Fruit fly (Drosophila melanogaster): ENCODE results near the gene SIFaR.
A peak's percentile ranks its signal among the peaks of the same experiment; 100 is the strongest.

SIFaR gene

DNA sequence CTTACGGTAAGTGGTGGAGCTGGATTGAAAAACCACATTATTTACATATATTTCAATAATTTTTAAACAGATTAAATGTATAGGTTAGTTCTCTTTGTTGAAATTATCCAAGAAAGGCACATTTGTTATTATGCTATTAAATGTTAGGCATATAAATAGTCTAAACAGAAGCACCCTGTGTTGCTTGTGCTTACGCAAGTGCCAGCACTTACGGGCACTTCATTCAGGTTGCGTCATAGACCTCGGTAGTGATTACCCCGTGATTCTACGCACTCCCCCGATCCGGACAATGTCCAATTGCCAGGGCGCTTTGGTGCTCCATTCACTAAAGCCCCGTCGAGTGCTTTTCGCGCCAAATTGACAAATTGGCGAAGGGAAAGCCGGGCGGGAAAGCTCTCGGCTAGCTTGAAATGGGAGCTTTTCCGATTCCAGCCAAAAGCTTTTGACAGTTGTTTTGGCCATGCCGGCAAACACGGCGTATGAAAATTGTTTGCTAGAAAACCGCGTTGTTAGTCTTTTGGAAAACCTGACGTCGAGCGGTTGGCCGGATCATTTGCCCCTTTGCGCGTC is 47.2 kb downstream of the SIFaR start, which contains the start of gene ETHR (continued):
- TF ChIP-seq fd59A (GFP tag; optimal IDR thresholded peaks at IDR 0.05), result no peak
- TF ChIP-seq esn (GFP tag; optimal IDR thresholded peaks at IDR 0.05), result no peak
- no peak for TF ChIP-seq CG3032 (tag; optimal IDR thresholded peaks at IDR 0.05)
- no peak for TF ChIP-seq Blimp-1 (GFP tag; optimal IDR thresholded peaks at IDR 0.05)
- no peak for TF ChIP-seq Sox15 (GFP tag; optimal IDR thresholded peaks at IDR 0.05)
- no peak for TF ChIP-seq dac (GFP tag; optimal IDR thresholded peaks at IDR 0.05)
- peak; percentile 2 for TF ChIP-seq CG8632 (GFP tag; optimal IDR thresholded peaks at IDR 0.05)
- TF ChIP-seq CG11762 (GFP tag; optimal IDR thresholded peaks at IDR 0.05; ENCODE audit: insufficient read depth), result no peak
- no peak for TF ChIP-seq CG11902 (GFP tag; optimal IDR thresholded peaks at IDR 0.05)
- no peak for TF ChIP-seq OdsH (GFP tag; optimal IDR thresholded peaks at IDR 0.05)
- TF ChIP-seq Sox14 (GFP tag; optimal IDR thresholded peaks at IDR 0.05), result no peak
- TF ChIP-seq Ets21C (GFP tag; optimal IDR thresholded peaks at IDR 0.05), result no peak
- no peak for TF ChIP-seq CG8319 (GFP tag; optimal IDR thresholded peaks at IDR 0.05)
- TF ChIP-seq Smox (GFP tag; optimal IDR thresholded peaks at IDR 0.05), result no peak
- no peak for TF ChIP-seq salr (GFP tag; optimal IDR thresholded peaks at IDR 0.05)
- TF ChIP-seq CG4318 (GFP tag; optimal IDR thresholded peaks at IDR 0.05), result no peak
- TF ChIP-seq CG6854 (GFP tag; optimal IDR thresholded peaks at IDR 0.05), result no peak

DNA sequence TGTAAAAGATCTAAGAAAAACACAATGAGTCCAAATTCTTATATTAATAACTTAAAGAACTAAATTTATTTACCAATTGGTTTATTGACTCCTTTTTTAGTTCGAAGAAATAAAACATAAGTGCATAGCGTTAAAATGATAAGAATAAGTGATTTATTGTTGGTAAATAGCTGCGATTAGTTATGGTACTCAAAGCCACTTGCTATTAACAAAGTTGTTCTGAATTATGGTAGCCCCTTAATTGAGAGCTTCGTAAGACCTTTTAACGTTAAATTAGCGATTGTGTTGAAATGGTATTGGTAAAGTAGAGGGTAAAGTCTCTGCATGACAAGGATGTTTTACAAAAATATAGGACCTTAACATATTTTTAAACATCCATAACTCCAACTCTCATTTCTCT is 48.0 kb downstream of the SIFaR start:
- TF ChIP-seq pdm3 (GFP tag; optimal IDR thresholded peaks at IDR 0.05) (no peak), svp (GFP tag) (no peak), Lpt (GFP tag; optimal IDR thresholded peaks at IDR 0.05) (no peak), CG10631 (GFP tag; optimal IDR thresholded peaks at IDR 0.05) (no peak), Eip78C (GFP tag) (no peak), CG8632 (GFP tag; optimal IDR thresholded peaks at IDR 0.05) (no peak), CG11294 (GFP tag; IDR thresholded peaks at IDR 0.05) (no peak)

- TF ChIP-seq CG31627 (GFP tag; optimal IDR thresholded peaks at IDR 0.05), result no peak
- no peak for TF ChIP-seq CG4318 (GFP tag; optimal IDR thresholded peaks at IDR 0.05)
- no peak for TF ChIP-seq Blimp-1 (GFP tag; optimal IDR thresholded peaks at IDR 0.05)
Observed at dm6 chr3R:21242318-21242717, 51.5 kb downstream of the SIFaR start, which contains the start of gene CG5892. CG5892 (plus strand) TSS chr3R:21242618.

- TF ChIP-seq Blimp-1 (GFP tag; optimal IDR thresholded peaks at IDR 0.05) (no peak), CG11902 (GFP tag; optimal IDR thresholded peaks at IDR 0.05) (no peak), Eip75B (GFP tag; optimal IDR thresholded peaks at IDR 0.05) (no peak), lz (GFP tag; optimal IDR thresholded peaks at IDR 0.05) (no peak), CG32006 (GFP tag; optimal IDR thresholded peaks at IDR 0.05) (no peak), fkh (GFP tag; optimal IDR thresholded peaks at IDR 0.05) (no peak), Lpt (GFP tag; optimal IDR thresholded peaks at IDR 0.05) (no peak), ss (GFP tag; optimal IDR thresholded peaks at IDR 0.05) (no peak), CG9139 (GFP tag; optimal IDR thresholded peaks at IDR 0.05) (no peak), spab (GFP tag; optimal IDR thresholded peaks at IDR 0.05) (no peak), CG3919 (GFP tag; optimal IDR thresholded peaks at IDR 0.05) (no peak), Smox (GFP tag; optimal IDR thresholded peaks at IDR 0.05) (no peak), dac (GFP tag; optimal IDR thresholded peaks at IDR 0.05) (no peak), net (GFP tag; optimal IDR thresholded peaks at IDR 0.05) (no peak), CG7368 (GFP tag; optimal IDR thresholded peaks at IDR 0.05) (no peak), CG8319 (GFP tag; optimal IDR thresholded peaks at IDR 0.05) (no peak)
Observed at dm6 chr3R:21241332-21241731, 52.5 kb downstream of the SIFaR start.

DNA sequence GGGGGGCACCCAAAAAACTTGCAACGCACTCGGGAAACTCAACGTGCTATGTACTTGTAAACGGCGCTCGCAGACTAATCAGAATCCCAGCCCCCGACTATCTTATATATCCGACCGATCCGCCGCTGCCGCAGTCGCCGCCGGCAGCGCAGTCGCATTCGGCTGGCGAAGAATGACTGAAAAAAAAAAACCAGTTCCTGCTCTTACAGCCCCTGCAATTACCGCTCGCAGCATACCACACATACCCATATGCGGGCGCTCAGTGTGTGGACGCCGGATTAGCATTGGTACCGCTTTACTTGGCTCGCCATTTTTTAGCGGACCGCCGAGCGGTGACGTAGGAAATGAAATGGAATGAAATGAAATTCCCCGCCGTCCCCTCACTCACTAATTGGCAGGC is 56.7 kb downstream of the SIFaR start, which contains the start of gene e:
Gene e, minus strand, starts transcription at position 79 of the 400 bp plus-strand sequence.
- TF ChIP-seq Eip78C (GFP tag) (peak; percentile 59), CG7368 (GFP tag; optimal IDR thresholded peaks at IDR 0.05) (no peak)

Measured in whole organism, prepupa.